Fruit fly (Drosophila melanogaster): ENCODE measurements around the gene Fur1.

DNA sequence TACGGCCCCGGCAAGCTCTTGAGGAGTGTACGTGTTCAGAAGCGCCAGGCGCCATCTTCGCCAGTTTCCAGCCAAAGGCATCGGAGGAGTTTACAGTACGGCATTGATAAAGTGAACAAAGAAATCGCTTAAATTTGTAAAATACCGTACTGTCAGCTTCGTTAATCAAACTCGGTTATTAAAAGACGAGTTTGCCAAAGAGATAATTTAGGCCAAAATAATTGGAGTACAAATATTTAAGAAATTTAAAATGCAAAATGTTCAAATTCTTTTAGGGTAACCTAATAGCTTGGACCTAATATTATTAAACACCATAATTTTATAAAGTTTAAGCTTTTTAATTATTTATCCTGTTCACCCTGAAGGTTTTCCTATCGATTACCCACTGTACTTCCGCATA, 21.0 kb downstream of the Fur1 start:
- TF ChIP-seq toe (GFP tag; optimal IDR thresholded peaks at IDR 0.05): no peak
- no peak for TF ChIP-seq Mnt (GFP tag; optimal IDR thresholded peaks at IDR 0.05)
- no peak for TF ChIP-seq CG5204 (GFP tag; optimal IDR thresholded peaks at IDR 0.05)
- TF ChIP-seq CG14711 (tag; optimal IDR thresholded peaks at IDR 0.05): no peak
- TF ChIP-seq tj (GFP tag; optimal IDR thresholded peaks at IDR 0.05): no peak
- TF ChIP-seq CG1620 (GFP tag; optimal IDR thresholded peaks at IDR 0.05): no peak
- no peak for TF ChIP-seq CG7045 (GFP tag; optimal IDR thresholded peaks at IDR 0.05)
- TF ChIP-seq kay (GFP tag; ENCODE audit: borderline replicate concordance): no peak
- TF ChIP-seq pad (GFP tag; optimal IDR thresholded peaks at IDR 0.05): no peak
- TF ChIP-seq CG33017 (tag; optimal IDR thresholded peaks at IDR 0.05): no peak
